Worm (Caenorhabditis elegans) whole organism, L2 larva: Measurements from ENCODE around the gene C05B5.16.

Experiments
- F13H6.1 ChIP-seq: sonication (generic microtip); optimal IDR thresholded peaks from 2 replicates; lab custom pipeline; 2016; ENCODE audit warnings: missing genetic modification characterization, missing compliant biosample characterization
- R02D3.7 ChIP-seq: fragments of 150-350 bp; optimal IDR thresholded peaks from 2 replicates; lab custom pipeline; 2014; ENCODE audit warnings: missing biosample characterization, missing genetic modification characterization
- ZK546.5 ChIP-seq: sonication (generic microtip); optimal IDR thresholded peaks from 2 replicates; lab custom pipeline; 2017; ENCODE audit warnings: missing biosample characterization, missing genetic modification characterization
- alr-1 ChIP-seq: fragments of 150-350 bp; optimal IDR thresholded peaks from 2 replicates; lab custom pipeline; 2014; ENCODE audit warnings: missing biosample characterization, missing genetic modification characterization
- blmp-1 ChIP-seq: sonication (generic microtip); optimal IDR thresholded peaks from 2 replicates; lab custom pipeline; 2017; ENCODE audit warnings: missing genetic modification characterization, mild to moderate bottlenecking, missing compliant biosample characterization, antibody characterized with exemption, moderate library complexity; ENCODE audit not compliant: insufficient read depth
- ceh-16 ChIP-seq: fragments of 150-350 bp; optimal IDR thresholded peaks from 2 replicates; lab custom pipeline; 2014; ENCODE audit warnings: missing biosample characterization, missing genetic modification characterization
- ceh-82 ChIP-seq: fragments of 150-350 bp; optimal IDR thresholded peaks from 2 replicates; lab custom pipeline; 2014; ENCODE audit warnings: missing biosample characterization, missing genetic modification characterization
- crh-2 ChIP-seq: sonication (generic microtip); optimal IDR thresholded peaks from 2 replicates; lab custom pipeline; 2017; ENCODE audit warnings: missing biosample characterization, missing genetic modification characterization
- elt-1 ChIP-seq: fragments of 150-350 bp; optimal IDR thresholded peaks from 2 replicates; lab custom pipeline; 2014; ENCODE audit warnings: missing biosample characterization, missing genetic modification characterization
- elt-3 ChIP-seq: sonication (generic microtip); optimal IDR thresholded peaks from 2 replicates; lab custom pipeline; 2017; ENCODE audit warnings: missing biosample characterization, missing genetic modification characterization
- fos-1 ChIP-seq: fragments of 150-350 bp; optimal IDR thresholded peaks from 2 replicates; lab custom pipeline; 2014; ENCODE audit warnings: missing biosample characterization, missing genetic modification characterization
- gmeb-1 ChIP-seq: fragments of 150-350 bp; optimal IDR thresholded peaks from 2 replicates; lab custom pipeline; 2014; ENCODE audit warnings: missing biosample characterization, missing genetic modification characterization
- lin-39 ChIP-seq: fragments of 150-350 bp; optimal IDR thresholded peaks from 2 replicates; lab custom pipeline; 2014; ENCODE audit warnings: missing biosample characterization, missing genetic modification reagents, missing genetic modification characterization
- mab-5 ChIP-seq: fragments of 150-350 bp; optimal IDR thresholded peaks from 2 replicates; lab custom pipeline; 2014; ENCODE audit warnings: missing biosample characterization, missing genetic modification characterization
- mbf-1 ChIP-seq: sonication (generic microtip); optimal IDR thresholded peaks from 2 replicates; lab custom pipeline; 2017; ENCODE audit warnings: missing biosample characterization, missing genetic modification characterization
- nhr-10 ChIP-seq: sonication (generic microtip); optimal IDR thresholded peaks from 2 replicates; lab custom pipeline; 2017; ENCODE audit warnings: missing biosample characterization, missing genetic modification characterization
- nhr-11 ChIP-seq: fragments of 150-350 bp; optimal IDR thresholded peaks from 2 replicates; lab custom pipeline; 2014; ENCODE audit warnings: missing biosample characterization, missing genetic modification characterization
- nhr-12 ChIP-seq: fragments of 150-350 bp; optimal IDR thresholded peaks from 2 replicates; lab custom pipeline; 2014; ENCODE audit warnings: missing biosample characterization, missing genetic modification characterization
- nhr-129 ChIP-seq: fragments of 150-350 bp; optimal IDR thresholded peaks from 2 replicates; lab custom pipeline; 2014; ENCODE audit warnings: missing biosample characterization, missing genetic modification characterization
- nhr-23 ChIP-seq: fragments of 150-350 bp; optimal IDR thresholded peaks from 2 replicates; lab custom pipeline; 2014; ENCODE audit warnings: missing biosample characterization, missing genetic modification reagents, missing genetic modification characterization
- nhr-25 ChIP-seq: fragments of 150-350 bp; sonication (generic microtip); optimal IDR thresholded peaks from 3 replicates; lab custom pipeline; 2014; ENCODE audit warnings: missing biosample characterization, missing genetic modification characterization
- nhr-6 ChIP-seq: fragments of 150-350 bp; optimal IDR thresholded peaks from 2 replicates; lab custom pipeline; 2014; ENCODE audit warnings: missing biosample characterization, missing genetic modification characterization
- nhr-77 ChIP-seq: fragments of 150-350 bp; optimal IDR thresholded peaks from 2 replicates; lab custom pipeline; 2014; ENCODE audit warnings: missing biosample characterization, missing genetic modification characterization
- peb-1 ChIP-seq: fragments of 150-350 bp; optimal IDR thresholded peaks from 2 replicates; lab custom pipeline; 2014; ENCODE audit warnings: missing biosample characterization, missing genetic modification characterization
- skn-1 ChIP-seq: sonication (generic microtip); optimal IDR thresholded peaks from 2 replicates; lab custom pipeline; 2017; ENCODE audit warnings: missing biosample characterization, missing genetic modification characterization
- sma-3 ChIP-seq: sonication (generic microtip); optimal IDR thresholded peaks from 2 replicates; lab custom pipeline; 2016; ENCODE audit warnings: missing genetic modification reagents, missing genetic modification characterization, missing compliant biosample characterization
- sma-9 ChIP-seq, 2 experiments: fragments of 150-350 bp in 1 of 2; sonication (generic microtip) in 1 of 2; optimal IDR thresholded peaks; 2 replicates each; lab custom pipeline; 2014 to 2016; ENCODE audit warnings: missing genetic modification characterization in 2 of 2, mild to moderate bottlenecking in 1 of 2, missing biosample characterization in 1 of 2, missing compliant biosample characterization in 1 of 2, missing genetic modification reagents in 1 of 2, moderate library complexity in 1 of 2
- snpc-4 ChIP-seq: fragments of 150-350 bp; optimal IDR thresholded peaks from 2 replicates; lab custom pipeline; 2014; ENCODE audit warnings: missing biosample characterization, missing genetic modification characterization
- unc-39 ChIP-seq: fragments of 150-350 bp; optimal IDR thresholded peaks from 2 replicates; lab custom pipeline; 2014; ENCODE audit warnings: missing biosample characterization, missing genetic modification characterization
- unc-55 ChIP-seq: fragments of 150-350 bp; sonication (generic microtip); optimal IDR thresholded peaks from 3 replicates; lab custom pipeline; 2014; ENCODE audit warnings: missing biosample characterization, missing genetic modification reagents, missing genetic modification characterization
- ztf-1 ChIP-seq: fragments of 200-800 bp; sonication (Bioruptor generic); conservative IDR thresholded peaks from 2 replicates; pipeline ENCODE4 v1.3.6; 2022; ENCODE audit warnings: missing genetic modification characterization, missing compliant biosample characterization
- ztf-4 ChIP-seq: fragments of 150-350 bp; optimal IDR thresholded peaks from 2 replicates; lab custom pipeline; 2014; ENCODE audit warnings: missing biosample characterization, missing genetic modification characterization

Gene C05B5.16

ce11 chrIII:9985542-9985941, 26.7 kb upstream of the C05B5.16 start:
- TF ChIP-seq nhr-129 (tag; lab: Kevin White, UChicago) = no peak
- peak; percentile 74 for TF ChIP-seq mab-5 (tag; lab: Kevin White, UChicago)
- peak; percentile 95 for TF ChIP-seq unc-55 (GFP tag; lab: Kevin White, UChicago)
- no peak for TF ChIP-seq ceh-82 (tag; lab: Kevin White, UChicago)

- TF ChIP-seq F13H6.1 (no peak), nhr-129 (tag; lab: Kevin White, UChicago) (peak; percentile 39), nhr-10 (no peak)
Observed at ce11 chrIII:9986827-9987429, 25.3 kb upstream of the C05B5.16 start, which contains the start of gene C05B5.12. C05B5.12 (plus strand) TSS chrIII:9987379.

DNA sequence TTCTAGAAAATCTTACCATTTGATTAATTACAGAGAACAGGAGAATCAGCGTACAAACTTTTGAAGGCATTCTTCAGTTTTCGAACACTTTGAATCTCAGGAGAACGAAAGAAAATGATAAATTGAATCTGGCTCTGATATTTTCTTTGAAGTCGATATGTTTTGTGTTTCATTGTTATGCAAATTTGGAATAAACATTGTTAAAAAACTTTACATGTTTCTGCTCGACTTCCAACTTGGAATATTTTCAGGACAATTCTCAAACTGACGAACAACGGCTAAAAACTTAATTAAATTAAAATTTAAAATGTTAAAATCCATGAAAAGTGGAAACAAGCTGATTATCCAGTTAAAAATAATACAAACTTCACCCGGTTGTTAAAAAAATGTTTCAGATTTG, 23.9 kb upstream of the C05B5.16 start, which contains the start of gene C05B5.1:
TSS of gene C05B5.1 (minus strand) at position 101 of the 400 bp plus-strand sequence.
- TF ChIP-seq lin-39 (tag; lab: Kevin White, UChicago) = no peak
- no peak for TF ChIP-seq gmeb-1 (tag; lab: Kevin White, UChicago)
- TF ChIP-seq nhr-11 (tag; lab: Kevin White, UChicago) = no peak
- TF ChIP-seq fos-1 = no peak
- TF ChIP-seq sma-3 = no peak
- no peak for TF ChIP-seq skn-1 (tag; lab: Kevin White, UChicago)
- no peak for TF ChIP-seq peb-1 (tag; lab: Kevin White, UChicago)
- no peak for TF ChIP-seq elt-3

DNA sequence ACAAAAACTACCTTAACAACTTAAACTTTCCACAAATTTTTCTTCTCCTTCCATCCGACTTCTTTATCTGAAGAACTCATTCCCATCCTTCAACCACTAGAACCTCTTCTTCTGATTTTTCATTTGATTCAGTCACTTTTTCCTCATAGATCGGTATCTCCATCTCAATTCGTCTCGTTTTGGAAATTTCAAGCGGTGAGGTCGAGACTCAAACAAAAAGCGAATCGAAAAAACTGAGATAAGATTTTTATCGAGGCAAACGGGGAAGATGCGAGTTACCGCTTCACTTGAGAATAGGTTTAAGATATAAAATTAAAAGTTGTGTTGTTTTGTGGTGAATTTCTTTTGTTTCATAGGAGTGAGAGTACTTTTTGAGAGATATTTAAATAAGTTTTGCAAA, 20.9 kb upstream of the C05B5.16 start:
- TF ChIP-seq nhr-77 (tag; lab: Kevin White, UChicago) (no peak), ceh-16 (tag; lab: Kevin White, UChicago) (peak; percentile 75), nhr-25 (tag; lab: Kevin White, UChicago) (peak; percentile 11), nhr-23 (peak; percentile 58), blmp-1 (tag; lab: Kevin White, UChicago) (peak; percentile 46), elt-1 (peak; percentile 66), ZK546.5 (tag; lab: Kevin White, UChicago) (no peak)
- TF ChIP-seq, all 48 proteins: peak for 5

DNA sequence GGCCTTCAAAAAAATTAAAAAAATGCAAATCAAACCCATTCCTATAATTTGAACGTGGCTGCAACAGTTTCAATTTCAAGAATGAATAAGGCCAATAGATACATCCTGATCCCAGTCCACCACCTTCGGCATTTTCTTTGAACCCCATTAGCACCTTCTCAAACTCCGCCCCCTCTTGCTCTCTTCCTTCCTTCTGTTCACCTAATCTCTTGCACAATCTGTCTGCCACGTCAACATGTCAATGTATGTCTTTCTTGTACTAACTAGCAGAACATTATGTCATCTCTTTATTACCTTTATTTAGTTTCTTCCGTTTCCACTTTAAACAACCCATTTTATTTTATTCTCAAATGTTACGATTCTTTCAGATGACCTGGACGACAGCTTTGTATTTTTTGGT, 18.7 kb upstream of the C05B5.16 start, which contains the start of gene C05B5.4:
TSS of gene C05B5.4 (plus strand) at position 351 of the 400 bp plus-strand sequence.
- no peak for TF ChIP-seq alr-1 (tag; lab: Kevin White, UChicago)
- no peak for TF ChIP-seq mab-5 (tag; lab: Kevin White, UChicago)
- no peak for TF ChIP-seq sma-9 (GFP tag; optimal IDR thresholded peaks at IDR 0.05; lab: Kevin White, UChicago)
- no peak for TF ChIP-seq sma-9 (tag; optimal IDR thresholded peaks at IDR 0.05; lab: Kevin White, UChicago)
- TF ChIP-seq ztf-4 (tag; lab: Kevin White, UChicago) = no peak
- no peak for TF ChIP-seq elt-3
- TF ChIP-seq crh-2 (tag; lab: Kevin White, UChicago) = no peak
- no peak for TF ChIP-seq nhr-11 (tag; lab: Kevin White, UChicago)
- TF ChIP-seq nhr-129 (tag; lab: Kevin White, UChicago) = no peak
- no peak for TF ChIP-seq blmp-1 (tag; lab: Kevin White, UChicago)
- TF ChIP-seq lin-39 (tag; lab: Kevin White, UChicago) = no peak
- TF ChIP-seq R02D3.7 (tag; lab: Kevin White, UChicago) = no peak
- no peak for TF ChIP-seq ceh-16 (tag; lab: Kevin White, UChicago)
- no peak for TF ChIP-seq unc-39 (tag; lab: Kevin White, UChicago)
- TF ChIP-seq nhr-12 (tag; lab: Kevin White, UChicago) = no peak
- TF ChIP-seq mbf-1 = no peak
- no peak for TF ChIP-seq snpc-4 (tag; lab: Kevin White, UChicago)
- no peak for TF ChIP-seq elt-1
- no peak for TF ChIP-seq ztf-1 (GFP tag; lab: Robert Waterston, UW)
- no peak for TF ChIP-seq nhr-6 (tag; lab: Kevin White, UChicago)

DNA sequence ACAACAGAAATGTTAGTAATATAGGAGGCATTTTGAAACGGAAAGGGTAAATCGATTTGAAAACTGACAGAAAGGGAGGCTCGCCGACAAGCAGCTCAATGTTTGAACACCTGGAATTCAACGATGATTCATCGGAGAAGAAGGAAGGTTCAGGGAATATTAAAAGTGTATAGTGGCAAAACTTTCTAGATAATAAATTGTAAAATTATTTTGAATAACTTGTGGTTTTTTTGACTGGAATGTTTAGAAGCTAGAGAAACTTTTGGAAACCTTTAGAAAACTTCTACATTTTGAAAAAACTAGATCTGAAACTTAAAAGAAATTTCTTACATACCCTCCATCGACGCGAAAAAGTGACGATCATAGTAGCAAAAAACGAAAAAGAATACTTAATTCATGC, 14.3 kb upstream of the C05B5.16 start, which contains the start of gene pqn-8:
TSS of gene pqn-8 (minus strand) at position 101 of the 400 bp plus-strand sequence.
- TF ChIP-seq snpc-4 (tag; lab: Kevin White, UChicago) (no peak), ztf-4 (tag; lab: Kevin White, UChicago) (no peak), elt-1 (no peak), peb-1 (tag; lab: Kevin White, UChicago) (no peak), sma-9 (GFP tag; optimal IDR thresholded peaks at IDR 0.05; lab: Kevin White, UChicago) (no peak), sma-9 (tag; optimal IDR thresholded peaks at IDR 0.05; lab: Kevin White, UChicago) (no peak), F13H6.1 (no peak)
